Fruit fly (Drosophila melanogaster) whole organism, embryonic: Measurements from ENCODE around the gene holn1.

Source experiments
- Atf3 ChIP-seq: fragments of 200-800 bp; sonication (Bioruptor generic); optimal IDR thresholded peaks from 3 replicates; lab custom pipeline; 2016; ENCODE audit warnings: missing biosample characterization, missing genetic modification characterization
- B-H1 ChIP-seq: fragments of 200-800 bp; sonication (Bioruptor generic); IDR thresholded peaks from 3 replicates; pipeline ENCODE4 v1.3.6; 2022; ENCODE audit warnings: missing biosample characterization, missing genetic modification characterization
- Bgb ChIP-seq: fragments of 200-800 bp; sonication (Bioruptor generic); IDR thresholded peaks from 2 replicates; pipeline ENCODE4 v1.3.6; 2022; ENCODE audit warnings: missing biosample characterization, missing genetic modification characterization; ENCODE audit not compliant: partially characterized antibody
- BtbVII ChIP-seq: fragments of 200-800 bp; sonication (Bioruptor generic); optimal IDR thresholded peaks from 3 replicates; lab custom pipeline; 2017; ENCODE audit warnings: missing biosample characterization, mild to moderate bottlenecking, missing genetic modification characterization
- CG10543 ChIP-seq: fragments of 200-800 bp; sonication (Bioruptor generic); optimal IDR thresholded peaks from 3 replicates; lab custom pipeline; 2017; ENCODE audit warnings: missing biosample characterization, mild to moderate bottlenecking, missing genetic modification characterization, moderate library complexity
- CG10654 ChIP-seq: fragments of 200-800 bp; sonication (Bioruptor generic); optimal IDR thresholded peaks from 2 replicates; lab custom pipeline; 2016; ENCODE audit warnings: missing biosample characterization, missing genetic modification characterization
- CG15601 ChIP-seq: fragments of 200-800 bp; sonication (Bioruptor generic); optimal IDR thresholded peaks from 3 replicates; lab custom pipeline; 2019; ENCODE audit warnings: missing biosample characterization, mild to moderate bottlenecking, missing genetic modification characterization, moderate library complexity
- CG17328 ChIP-seq: fragments of 200-800 bp; sonication (Bioruptor generic); IDR thresholded peaks from 2 replicates; pipeline ENCODE4 v1.3.6; 2022; ENCODE audit warnings: missing biosample characterization, missing genetic modification characterization
- CG17385 ChIP-seq: fragments of 200-800 bp; sonication (Bioruptor generic); optimal IDR thresholded peaks from 3 replicates; lab custom pipeline; 2018; ENCODE audit warnings: missing biosample characterization, mild to moderate bottlenecking, missing genetic modification characterization
- CG18011 ChIP-seq: fragments of 200-800 bp; sonication (Bioruptor generic); optimal IDR thresholded peaks from 2 replicates; lab custom pipeline; 2017; ENCODE audit warnings: missing biosample characterization, missing genetic modification characterization, mild to moderate bottlenecking, moderate library complexity, missing genotype
- CG1832 ChIP-seq: fragments of 200-800 bp; sonication (Bioruptor generic); optimal IDR thresholded peaks from 2 replicates; lab custom pipeline; 2017; ENCODE audit warnings: missing biosample characterization, mild to moderate bottlenecking, missing genetic modification characterization, inconsistent platforms
- CG18599 ChIP-seq: fragments of 200-800 bp; sonication (Bioruptor generic); optimal IDR thresholded peaks from 3 replicates; lab custom pipeline; 2017; ENCODE audit warnings: missing biosample characterization, missing genetic modification characterization, mild to moderate bottlenecking, moderate library complexity, missing genetic modification reagents
- CG2129 ChIP-seq: fragments of 200-800 bp; sonication (Bioruptor generic); IDR thresholded peaks from 2 replicates; pipeline ENCODE4 v1.3.6; 2022; ENCODE audit warnings: missing biosample characterization, missing genetic modification characterization; ENCODE audit not compliant: partially characterized antibody
- CG3281 ChIP-seq: fragments of 200-800 bp; sonication (Bioruptor generic); optimal IDR thresholded peaks from 3 replicates; lab custom pipeline; 2017; ENCODE audit warnings: missing biosample characterization, mild to moderate bottlenecking, missing genetic modification characterization
- CG34422 ChIP-seq: fragments of 200-800 bp; sonication (Bioruptor generic); IDR thresholded peaks from 3 replicates; pipeline ENCODE4 v1.3.6; 2022; ENCODE audit warnings: missing biosample characterization, missing genetic modification characterization
- CG3995 ChIP-seq: fragments of 200-800 bp; sonication (Bioruptor generic); optimal IDR thresholded peaks from 3 replicates; lab custom pipeline; 2016; ENCODE audit warnings: missing biosample characterization, missing genetic modification characterization
- CG4707 ChIP-seq: fragments of 200-800 bp; sonication (Bioruptor generic); optimal IDR thresholded peaks from 2 replicates; lab custom pipeline; 2018; ENCODE audit warnings: missing biosample characterization, mild to moderate bottlenecking, missing genetic modification characterization, moderate library complexity
- CG6654 ChIP-seq: fragments of 200-800 bp; sonication (Bioruptor generic); optimal IDR thresholded peaks from 2 replicates; lab custom pipeline; 2017; ENCODE audit warnings: missing biosample characterization, mild to moderate bottlenecking, missing genetic modification characterization
- CG8281 ChIP-seq: fragments of 200-800 bp; sonication (Bioruptor generic); optimal IDR thresholded peaks from 2 replicates; lab custom pipeline; 2018; ENCODE audit warnings: missing biosample characterization, mild to moderate bottlenecking, missing genetic modification characterization, moderate library complexity
- CG8765 ChIP-seq: fragments of 200-800 bp; sonication (Bioruptor generic); IDR thresholded peaks from 2 replicates; pipeline ENCODE4 v1.3.6; 2022; ENCODE audit warnings: missing biosample characterization, missing genetic modification characterization
- Chrac-16 ChIP-seq: fragments of 200-800 bp; sonication (Bioruptor generic); optimal IDR thresholded peaks from 3 replicates; lab custom pipeline; 2016; ENCODE audit warnings: missing biosample characterization, missing genetic modification characterization
- Ets65A ChIP-seq: fragments of 200-800 bp; sonication (Bioruptor generic); peaks from one replicate; lab custom pipeline; 2016; ENCODE audit warnings: missing biosample characterization, missing genetic modification characterization
- H15 ChIP-seq: fragments of 200-800 bp; sonication (Bioruptor generic); IDR thresholded peaks from 3 replicates; pipeline ENCODE4 v1.3.6; 2022; ENCODE audit warnings: missing biosample characterization, missing genetic modification characterization
- Hmx ChIP-seq: fragments of 200-800 bp; sonication (Bioruptor generic); optimal IDR thresholded peaks from 2 replicates; lab custom pipeline; 2016; ENCODE audit warnings: missing biosample characterization, missing genetic modification characterization
- Mad ChIP-seq: fragments of 200-800 bp; sonication (Bioruptor generic); optimal IDR thresholded peaks from 2 replicates; lab custom pipeline; 2016; ENCODE audit warnings: missing biosample characterization, missing genetic modification characterization
- Max ChIP-seq: fragments of 200-800 bp; sonication (Bioruptor generic); optimal IDR thresholded peaks from 2 replicates; lab custom pipeline; 2016; ENCODE audit warnings: missing biosample characterization, mild to moderate bottlenecking, missing genetic modification characterization
- Med ChIP-seq: fragments of 200-800 bp; sonication (Bioruptor generic); peaks from one replicate; lab custom pipeline; 2016; ENCODE audit warnings: missing biosample characterization, missing genetic modification characterization, mild to moderate bottlenecking, inconsistent platforms, moderate library complexity
- NC2α ChIP-seq: fragments of 200-800 bp; sonication (Bioruptor generic); optimal IDR thresholded peaks from 2 replicates; lab custom pipeline; 2016; ENCODE audit warnings: missing biosample characterization, missing genetic modification characterization
- NFAT ChIP-seq: fragments of 200-800 bp; sonication (Bioruptor generic); IDR thresholded peaks from 2 replicates; pipeline ENCODE4 v1.3.6; 2022; ENCODE audit warnings: missing biosample characterization, missing genetic modification characterization
- Optix ChIP-seq: fragments of 200-800 bp; sonication (Bioruptor generic); IDR thresholded peaks from 3 replicates; pipeline ENCODE4 v1.3.6; 2022; ENCODE audit warnings: missing biosample characterization, missing genetic modification characterization
- Sox100B ChIP-seq: fragments of 200-800 bp; sonication (Bioruptor generic); optimal IDR thresholded peaks from 3 replicates; lab custom pipeline; 2018; ENCODE audit warnings: missing biosample characterization, mild to moderate bottlenecking, missing genetic modification characterization
- Ssrp ChIP-seq: fragments of 200-800 bp; sonication (Bioruptor generic); optimal IDR thresholded peaks from 2 replicates; lab custom pipeline; 2018; ENCODE audit warnings: missing biosample characterization, mild to moderate bottlenecking, missing genetic modification characterization, moderate library complexity
- TFAM ChIP-seq: fragments of 200-800 bp; sonication (Bioruptor generic); optimal IDR thresholded peaks from 2 replicates; lab custom pipeline; 2017; ENCODE audit warnings: missing biosample characterization, missing genetic modification characterization, inconsistent platforms
- Tbp ChIP-seq: fragments of >200 bp; optimal IDR thresholded peaks from 2 replicates; lab custom pipeline; 2018; ENCODE audit warnings: missing biosample characterization, missing genetic modification characterization
- YL-1 ChIP-seq: fragments of 200-800 bp; sonication (Bioruptor generic); optimal IDR thresholded peaks from 3 replicates; lab custom pipeline; 2017; ENCODE audit warnings: missing biosample characterization, mild to moderate bottlenecking, missing genetic modification characterization
- abd-A ChIP-seq: fragments of 200-800 bp; sonication (Bioruptor generic); optimal IDR thresholded peaks from 3 replicates; lab custom pipeline; 2019; ENCODE audit warnings: missing biosample characterization, mild to moderate bottlenecking, missing genetic modification characterization, moderate library complexity
- bsh ChIP-seq, 2 experiments: fragments of 200-800 bp; sonication (Bioruptor generic); optimal IDR thresholded peaks; 2 replicates each; lab custom pipeline; 2017 to 2018; ENCODE audit warnings: mild to moderate bottlenecking in 2 of 2, missing biosample characterization in 2 of 2, missing genetic modification characterization in 2 of 2, moderate library complexity in 1 of 2
- cato ChIP-seq: fragments of 200-800 bp; sonication (Bioruptor generic); optimal IDR thresholded peaks from 2 replicates; lab custom pipeline; 2016; ENCODE audit warnings: missing biosample characterization, missing genetic modification characterization, borderline replicate concordance
- cg ChIP-seq: fragments of 200-800 bp; sonication (Bioruptor generic); optimal IDR thresholded peaks from 3 replicates; lab custom pipeline; 2019; ENCODE audit warnings: missing biosample characterization, mild to moderate bottlenecking, missing genetic modification characterization, moderate library complexity
- eyg ChIP-seq: fragments of 200-800 bp; sonication (Bioruptor generic); optimal IDR thresholded peaks from 3 replicates; lab custom pipeline; 2016; ENCODE audit warnings: missing biosample characterization, missing genetic modification characterization
- fd3F ChIP-seq: fragments of 200-800 bp; sonication (Bioruptor generic); optimal IDR thresholded peaks from 2 replicates; lab custom pipeline; 2018; ENCODE audit warnings: missing biosample characterization, mild to moderate bottlenecking, missing genetic modification characterization, moderate library complexity
- hbn ChIP-seq: fragments of 200-800 bp; sonication (Bioruptor generic); IDR thresholded peaks from 2 replicates; pipeline ENCODE4 v1.3.6; 2022; ENCODE audit warnings: missing biosample characterization, missing genetic modification characterization; ENCODE audit not compliant: partially characterized antibody
- mld ChIP-seq: fragments of 200-800 bp; sonication (Bioruptor generic); IDR thresholded peaks from 3 replicates; pipeline ENCODE4 v1.3.6; 2022; ENCODE audit warnings: missing biosample characterization, missing genetic modification characterization; ENCODE audit not compliant: partially characterized antibody
- rib ChIP-seq: fragments of 200-800 bp; sonication (Bioruptor generic); IDR thresholded peaks from 2 replicates; pipeline ENCODE4 v1.3.6; 2022; ENCODE audit warnings: missing biosample characterization, missing genetic modification characterization
- slou ChIP-seq: fragments of 200-800 bp; sonication (Bioruptor generic); optimal IDR thresholded peaks from 3 replicates; lab custom pipeline; 2016; ENCODE audit warnings: missing biosample characterization, missing genetic modification characterization
- ssp ChIP-seq: fragments of 200-800 bp; sonication (Bioruptor generic); IDR thresholded peaks from 2 replicates; pipeline ENCODE4 v1.3.6; 2022; ENCODE audit warnings: missing biosample characterization, missing genetic modification characterization
- stc ChIP-seq: fragments of 200-800 bp; sonication (Bioruptor generic); IDR thresholded peaks from 2 replicates; pipeline ENCODE4 v1.3.6; 2022; ENCODE audit warnings: missing biosample characterization, missing genetic modification characterization
- tna ChIP-seq: fragments of 200-800 bp; sonication (Bioruptor generic); IDR thresholded peaks from 2 replicates; pipeline ENCODE4 v1.3.6; 2022; ENCODE audit warnings: missing biosample characterization, missing genetic modification characterization; ENCODE audit not compliant: partially characterized antibody
- unpg ChIP-seq: fragments of 200-800 bp; sonication (Bioruptor generic); optimal IDR thresholded peaks from 3 replicates; lab custom pipeline; 2018; ENCODE audit warnings: missing biosample characterization, mild to moderate bottlenecking, missing genetic modification characterization, moderate library complexity
- vfl ChIP-seq: fragments of 200-800 bp; sonication (Bioruptor generic); optimal IDR thresholded peaks from 2 replicates; lab custom pipeline; 2016; ENCODE audit warnings: missing biosample characterization, missing genetic modification characterization

holn1 gene

dm6 chr2L:10468388-10468787 lies 32.6 kb downstream of the holn1 start (continued):
- TF ChIP-seq unpg, result peak; percentile 65
- peak; percentile 78 for TF ChIP-seq NFAT (GFP tag; lab: Robert Waterston, UW)
- peak; percentile 3 for TF ChIP-seq CG8281
- TF ChIP-seq CG3281 (GFP tag; lab: Kevin White, UChicago), result peak; percentile 43
- peak; percentile 93 for TF ChIP-seq Ets65A
- TF ChIP-seq vfl (GFP tag; lab: Kevin White, UChicago), result no peak
- TF ChIP-seq CG10543, result peak; percentile 54
- no peak for TF ChIP-seq rib (GFP tag; lab: Robert Waterston, UW)
- peak; percentile 28 for TF ChIP-seq CG10654 (GFP tag; lab: Kevin White, UChicago)
- TF ChIP-seq CG34422 (GFP tag; lab: Robert Waterston, UW), result peak; percentile 73; the same call in 2 of the 3 replicates
- peak; percentile 25 for TF ChIP-seq Chrac-16 (GFP tag; lab: Kevin White, UChicago)
- TF ChIP-seq Sox100B (GFP tag; lab: Kevin White, UChicago), result peak; percentile 23
- no peak for TF ChIP-seq CG17328
- no peak for TF ChIP-seq CG1832 (GFP tag; lab: Kevin White, UChicago)
- TF ChIP-seq abd-A (tag; lab: Kevin White, UChicago), result no peak
- no peak for TF ChIP-seq Atf3 (GFP tag; lab: Kevin White, UChicago)
- no peak for TF ChIP-seq mld (GFP tag; lab: Robert Waterston, UW)
- no peak for TF ChIP-seq eyg (GFP tag; lab: Kevin White, UChicago)
- no peak for TF ChIP-seq slou (GFP tag; lab: Kevin White, UChicago)
- peak; percentile 47 for TF ChIP-seq CG18599 (GFP tag; lab: Kevin White, UChicago)
- TF ChIP-seq NC2α, result no peak
- TF ChIP-seq Bgb (GFP tag; lab: Robert Waterston, UW), result no peak
- peak; percentile 35 for TF ChIP-seq CG15601
- TF ChIP-seq TFAM (GFP tag; lab: Kevin White, UChicago), result no peak
- no peak for TF ChIP-seq hbn (GFP tag; lab: Robert Waterston, UW)
- TF ChIP-seq CG17385 (GFP tag; lab: Kevin White, UChicago), result peak; percentile 48
- peak; percentile 33 for TF ChIP-seq fd3F
- no peak for TF ChIP-seq cato (GFP tag; lab: Kevin White, UChicago)
- no peak for TF ChIP-seq Hmx
- TF ChIP-seq Optix (GFP tag; lab: Robert Waterston, UW), result 0 out of 3 replicates have a peak, but pooled peaks have one; percentile 46
- peak in 1 of 2 experiments; percentile 68 for TF ChIP-seq bsh (GFP tag; optimal IDR thresholded peaks at IDR 0.05; lab: Kevin White, UChicago)
- TF ChIP-seq stc (GFP tag; lab: Robert Waterston, UW), result 0 out of 2 replicates have a peak, but pooled peaks have one; percentile 24
- TF ChIP-seq CG2129 (GFP tag; lab: Robert Waterston, UW), result no peak
- TF ChIP-seq Med (GFP tag; lab: Kevin White, UChicago), result peak; percentile 88
- TF ChIP-seq CG18011 (GFP tag; lab: Kevin White, UChicago), result no peak
- TF ChIP-seq Tbp (GFP tag; lab: Kevin White, UChicago), result no peak
- TF ChIP-seq BtbVII, result peak; percentile 18
- TF ChIP-seq CG3995 (GFP tag; lab: Kevin White, UChicago), result no peak
- TF ChIP-seq YL-1 (GFP tag; lab: Kevin White, UChicago), result no peak
- TF ChIP-seq cg (GFP tag; lab: Kevin White, UChicago), result no peak
- peak; percentile 50; the same call in 1 of the 3 replicates for TF ChIP-seq H15
- TF ChIP-seq Ssrp (tag; lab: Kevin White, UChicago), result peak; percentile 17
- peak; percentile 35; the same call in 2 of the 3 replicates for TF ChIP-seq B-H1 (GFP tag; lab: Robert Waterston, UW)
- no peak for TF ChIP-seq CG4707
- peak; percentile 29; the same call in 1 of the 2 replicates for TF ChIP-seq ssp (GFP tag; lab: Robert Waterston, UW)
- peak; percentile 11 for TF ChIP-seq Mad (GFP tag; lab: Kevin White, UChicago)
- TF ChIP-seq tna (GFP tag; lab: Robert Waterston, UW), result no peak
- TF ChIP-seq CG8765, result no peak
- peak; percentile 15 for TF ChIP-seq CG6654
- TF ChIP-seq Max (GFP tag; lab: Kevin White, UChicago), result no peak
